Worm (Caenorhabditis elegans) whole organism, dauer: ENCODE measurements around the gene M79.2.

Experiments
- unc-62 ChIP-seq: sonication (generic microtip); optimal IDR thresholded peaks from 2 replicates; lab custom pipeline; 2017; ENCODE audit warnings: missing biosample characterization, missing genetic modification reagents, missing genetic modification characterization

M79.2 gene

ce11 chrX:10640578-10640977 is 12.0 kb upstream of the M79.2 start:
- TF ChIP-seq unc-62 (GFP tag; lab: Kevin White, UChicago): no peak

- TF ChIP-seq unc-62 (GFP tag; lab: Kevin White, UChicago): no peak
Measured at ce11 chrX:10639403-10639812, 10.8 kb upstream of the M79.2 start.

- TF ChIP-seq unc-62 (GFP tag; lab: Kevin White, UChicago): no peak
Measured at ce11 chrX:10637048-10637928, 8.7 kb upstream of the M79.2 start.

ce11 chrX:10635608-10636007 is 7.0 kb upstream of the M79.2 start, which contains the start of gene daf-12:
Gene daf-12, plus strand, starts transcription at chrX:10635908.
- no peak for TF ChIP-seq unc-62 (GFP tag; lab: Kevin White, UChicago)

ce11 chrX:10631873-10632272 is 3.3 kb upstream of the M79.2 start:
- no peak for TF ChIP-seq unc-62 (GFP tag; lab: Kevin White, UChicago)

ce11 chrX:10630952-10631351 is 2.3 kb upstream of the M79.2 start:
- TF ChIP-seq unc-62 (GFP tag; lab: Kevin White, UChicago): no peak

ce11 chrX:10630059-10630791 is 1.6 kb upstream of the M79.2 start:
- TF ChIP-seq unc-62 (GFP tag; lab: Kevin White, UChicago): no peak

- no peak for TF ChIP-seq unc-62 (GFP tag; lab: Kevin White, UChicago)
Measured at ce11 chrX:10629117-10629516, 510 bp upstream of the M79.2 start.

- TF ChIP-seq unc-62 (GFP tag; lab: Kevin White, UChicago): no peak
Measured at ce11 chrX:10624157-10624623, 4.4 kb downstream of the M79.2 start, which contains the start of gene abl-1. Gene abl-1, minus strand, starts transcription at chrX:10624207.

- TF ChIP-seq unc-62 (GFP tag; lab: Kevin White, UChicago): no peak
Measured at ce11 chrX:10623119-10623518, 5.5 kb downstream of the M79.2 start.

- TF ChIP-seq unc-62 (GFP tag; lab: Kevin White, UChicago): no peak
Measured at ce11 chrX:10622607-10623006, 6.0 kb downstream of the M79.2 start.

- no peak for TF ChIP-seq unc-62 (GFP tag; lab: Kevin White, UChicago)
Measured at ce11 chrX:10619554-10620199, 8.9 kb downstream of the M79.2 start.

ce11 chrX:10618619-10619130 is 9.9 kb downstream of the M79.2 start:
- TF ChIP-seq unc-62 (GFP tag; lab: Kevin White, UChicago): no peak

ce11 chrX:10617815-10618214 is 10.8 kb downstream of the M79.2 start:
- TF ChIP-seq unc-62 (GFP tag; lab: Kevin White, UChicago): no peak

ce11 chrX:10616041-10616440 is 12.6 kb downstream of the M79.2 start:
- TF ChIP-seq unc-62 (GFP tag; lab: Kevin White, UChicago): no peak
